Worm (Caenorhabditis elegans): ENCODE results near the gene cbd-1.

ce11 chrIV:11424830-11425229, 52.0 kb downstream of the cbd-1 start, which contains the start of gene F22B3.8:
- TF ChIP-seq rcor-1 (GFP tag; IDR thresholded peaks at IDR 0.05), result no peak
- TF ChIP-seq pha-4 (tag; optimal IDR thresholded peaks at IDR 0.05), result no peak
- no peak for TF ChIP-seq mel-28 (tag; optimal IDR thresholded peaks at IDR 0.05; ENCODE audit: borderline replicate concordance)
- TF ChIP-seq ama-1 (optimal IDR thresholded peaks at IDR 0.05), result no peak
- TF ChIP-seq ama-1 (GFP tag; optimal IDR thresholded peaks at IDR 0.05), result no peak
- TF ChIP-seq sptf-2 (GFP tag; optimal IDR thresholded peaks at IDR 0.05), result no peak
- TF ChIP-seq tlf-1 (GFP tag; optimal IDR thresholded peaks at IDR 0.05), result no peak
- TF ChIP-seq cebp-2 (GFP tag; IDR thresholded peaks at IDR 0.05), result no peak
